Fruit fly (Drosophila melanogaster): ENCODE data around the gene CG8960.

- TF ChIP-seq Dll (optimal IDR thresholded peaks at IDR 0.05) (no peak), EcR (GFP tag; optimal IDR thresholded peaks at IDR 0.05) (no peak), psq (optimal IDR thresholded peaks at IDR 0.05) (no peak)
These were observed 49.0 kb upstream of the CG8960 start for dm6 chr3L:2147767-2148166.
